Worm (Caenorhabditis elegans): ENCODE results near the gene fndc-1.

DNA sequence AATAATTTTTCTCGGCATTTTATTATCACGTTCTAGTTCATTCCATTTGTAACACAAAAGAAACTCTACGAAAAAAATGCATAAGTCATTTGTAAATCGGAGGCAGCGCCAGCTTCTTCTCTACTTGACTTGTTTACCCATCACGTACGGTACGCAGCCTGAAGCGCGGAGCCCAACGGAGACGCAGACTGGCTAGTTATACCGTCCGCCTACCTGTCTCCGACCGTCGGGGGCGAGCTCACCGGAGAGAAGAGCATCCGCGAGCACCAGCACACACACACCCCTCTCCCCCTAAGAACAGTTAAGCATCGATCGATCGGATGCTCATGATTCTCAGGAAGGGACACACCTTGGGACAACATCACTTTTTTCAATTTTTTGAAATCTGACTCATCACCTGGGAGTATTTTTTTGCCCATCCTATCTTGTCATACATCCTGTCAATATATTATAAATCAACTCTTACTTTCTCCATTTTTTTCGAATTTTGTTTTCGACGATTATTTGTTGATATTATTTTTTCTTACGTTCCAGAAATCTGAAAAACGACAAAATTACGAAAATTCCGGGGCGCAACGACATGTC, 15.3 kb downstream of the fndc-1 start, which contains the start of gene plpr-1:
- TF ChIP-seq gmeb-2 (tag; optimal IDR thresholded peaks at IDR 0.05) (no peak), fax-1 (tag; optimal IDR thresholded peaks at IDR 0.05) (no peak), mec-3 (tag; optimal IDR thresholded peaks at IDR 0.05; ENCODE audit: borderline replicate concordance) (no peak), zip-5 (tag; optimal IDR thresholded peaks at IDR 0.05) (no peak), ceh-9 (tag; optimal IDR thresholded peaks at IDR 0.05) (no peak), rnt-1 (tag; optimal IDR thresholded peaks at IDR 0.05) (no peak), ama-1 (optimal IDR thresholded peaks at IDR 0.05) (no peak), pat-9 (tag; optimal IDR thresholded peaks at IDR 0.05) (no peak), elt-2 (tag; optimal IDR thresholded peaks at IDR 0.05) (no peak), elt-4 (tag; optimal IDR thresholded peaks at IDR 0.05) (no peak), hlh-15 (tag; optimal IDR thresholded peaks at IDR 0.05) (no peak), nfya-1 (tag; optimal IDR thresholded peaks at IDR 0.05) (no peak), ceh-22 (tag; optimal IDR thresholded peaks at IDR 0.05) (no peak), dmd-4 (tag; optimal IDR thresholded peaks at IDR 0.05; ENCODE audit: borderline replicate concordance) (no peak)
